Worm (Caenorhabditis elegans) whole organism, L4 larva: ENCODE results near the gene cht-4.

ENCODE experiments used
- D1046.2 ChIP-seq: fragments of 200-800 bp; sonication (Bioruptor generic); IDR thresholded peaks from 2 replicates; pipeline ENCODE4 v1.3.6; 2022; ENCODE audit warnings: missing genetic modification characterization, missing compliant biosample characterization
- F44E2.7 ChIP-seq: fragments of 200-800 bp; sonication (Bioruptor generic); IDR thresholded peaks from 2 replicates; pipeline ENCODE4 v2.1.2; 2022; ENCODE audit warnings: missing genetic modification characterization, missing compliant biosample characterization
- F49E8.2 ChIP-seq: sonication (generic microtip); optimal IDR thresholded peaks from 2 replicates; lab custom pipeline; 2016; ENCODE audit warnings: missing compliant biosample characterization, mild to moderate bottlenecking, missing genetic modification characterization, borderline replicate concordance
- Y105C5A.15 ChIP-seq: fragments of 200-800 bp; sonication (Bioruptor generic); IDR thresholded peaks from 2 replicates; pipeline ENCODE4 v1.3.6; 2022; ENCODE audit warnings: missing genetic modification characterization, missing compliant biosample characterization
- Y75B8A.6 ChIP-seq: fragments of 200-800 bp; sonication (Bioruptor generic); IDR thresholded peaks from 2 replicates; pipeline ENCODE4 v1.3.6; 2022; ENCODE audit warnings: missing genetic modification reagents, missing genetic modification characterization, missing compliant biosample characterization
- aha-1 ChIP-seq: fragments of 150-350 bp; peaks from one replicate; lab custom pipeline; 2014; ENCODE audit warnings: missing biosample characterization, missing genetic modification characterization
- arid-1 ChIP-seq: fragments of 200-800 bp; sonication (Bioruptor generic); conservative IDR thresholded peaks from 2 replicates; pipeline ENCODE4 v1.3.6; 2022; ENCODE audit warnings: missing genetic modification reagents, missing genetic modification characterization, missing compliant biosample characterization
- attf-4 ChIP-seq: sonication (generic microtip); optimal IDR thresholded peaks from 3 replicates; lab custom pipeline; 2017; ENCODE audit warnings: missing biosample characterization, missing genetic modification characterization
- ceh-28 ChIP-seq: fragments of 150-350 bp; optimal IDR thresholded peaks from 2 replicates; lab custom pipeline; 2014; ENCODE audit warnings: missing biosample characterization, missing genetic modification reagents, missing genetic modification characterization
- ceh-32 ChIP-seq: sonication (generic microtip); optimal IDR thresholded peaks from 2 replicates; lab custom pipeline; 2016; ENCODE audit warnings: mild to moderate bottlenecking, missing genetic modification characterization, missing compliant biosample characterization; ENCODE audit not compliant: poor library complexity
- ces-1 ChIP-seq: fragments of 150-350 bp; sonication (generic microtip); optimal IDR thresholded peaks from 4 replicates; lab custom pipeline; 2014; ENCODE audit warnings: missing biosample characterization, missing genetic modification reagents, missing genetic modification characterization
- egl-27 ChIP-seq: sonication (generic microtip); optimal IDR thresholded peaks from 3 replicates; lab custom pipeline; 2017; ENCODE audit warnings: missing biosample characterization, missing genetic modification reagents, missing genetic modification characterization
- egl-43 ChIP-seq: fragments of 200-800 bp; sonication (Bioruptor generic); IDR thresholded peaks from 2 replicates; pipeline ENCODE4 v1.3.6; 2022; ENCODE audit warnings: missing genetic modification reagents, missing genetic modification characterization, missing compliant biosample characterization
- fos-1 ChIP-seq: fragments of 150-350 bp; optimal IDR thresholded peaks from 2 replicates; lab custom pipeline; 2014; ENCODE audit warnings: missing biosample characterization, missing genetic modification characterization
- gei-8 ChIP-seq: fragments of 200-800 bp; sonication (Bioruptor generic); optimal IDR thresholded peaks from 2 replicates; lab custom pipeline; 2018; ENCODE audit warnings: mild to moderate bottlenecking, missing genetic modification characterization, missing compliant biosample characterization
- hif-1 ChIP-seq, 2 experiments: sonication (generic microtip); optimal IDR thresholded peaks; 2 replicates each; lab custom pipeline; 2016 to 2017; ENCODE audit warnings: missing compliant biosample characterization in 2 of 2, missing genetic modification characterization in 2 of 2, missing genetic modification reagents in 2 of 2, missing genotype in 2 of 2, mild to moderate bottlenecking in 1 of 2
- hlh-11 ChIP-seq: fragments of 200-800 bp; sonication (Bioruptor generic); optimal IDR thresholded peaks from 2 replicates; lab custom pipeline; 2018; ENCODE audit warnings: mild to moderate bottlenecking, missing genetic modification characterization, missing compliant biosample characterization
- hlh-30 ChIP-seq: sonication (generic microtip); optimal IDR thresholded peaks from 2 replicates; lab custom pipeline; 2017; ENCODE audit warnings: antibody characterized with exemption, mild to moderate bottlenecking, missing genetic modification characterization, missing compliant biosample characterization; ENCODE audit not compliant: insufficient read depth
- lim-7 ChIP-seq: fragments of 200-800 bp; sonication (Bioruptor generic); IDR thresholded peaks from 2 replicates; pipeline ENCODE4 v1.3.6; 2022; ENCODE audit warnings: missing genetic modification characterization, missing compliant biosample characterization
- lin-39 ChIP-seq: fragments of 150-350 bp; optimal IDR thresholded peaks from 2 replicates; lab custom pipeline; 2014; ENCODE audit warnings: missing biosample characterization, missing genetic modification reagents, missing genetic modification characterization
- lsy-2 ChIP-seq, 2 experiments: fragments of 150-350 bp in 1 of 2; sonication (generic microtip) in 1 of 2; optimal IDR thresholded peaks; 2 replicates each; lab custom pipeline; 2014 to 2017; ENCODE audit warnings: missing biosample characterization in 2 of 2, missing genetic modification characterization in 2 of 2
- mdl-1 ChIP-seq, 2 experiments: fragments of 150-350 bp in 1 of 2; sonication (generic microtip) in 1 of 2; optimal IDR thresholded peaks; 2 replicates each; lab custom pipeline; 2014 to 2017; ENCODE audit warnings: missing biosample characterization in 2 of 2, missing genetic modification characterization in 2 of 2
- mdt-29 ChIP-seq: fragments of 200-800 bp; sonication (Bioruptor generic); IDR thresholded peaks from 2 replicates; pipeline ENCODE4 v1.3.6; 2022; ENCODE audit warnings: missing genetic modification reagents, missing genetic modification characterization, missing compliant biosample characterization
- mxl-2 ChIP-seq: fragments of 200-800 bp; sonication (Bioruptor generic); conservative IDR thresholded peaks from 2 replicates; pipeline ENCODE4 v1.3.6; 2022; ENCODE audit warnings: missing genetic modification reagents, missing genetic modification characterization, missing compliant biosample characterization
- mxl-3 ChIP-seq: fragments of 200-800 bp; sonication (Bioruptor generic); optimal IDR thresholded peaks from 2 replicates; lab custom pipeline; 2018; ENCODE audit warnings: mild to moderate bottlenecking, missing genetic modification characterization, missing compliant biosample characterization
- nhr-10 ChIP-seq: fragments of 150-350 bp; optimal IDR thresholded peaks from 2 replicates; lab custom pipeline; 2014; ENCODE audit warnings: missing biosample characterization, missing genetic modification characterization
- nhr-102 ChIP-seq: sonication (generic microtip); optimal IDR thresholded peaks from 2 replicates; lab custom pipeline; 2016; ENCODE audit warnings: mild to moderate bottlenecking, missing genetic modification characterization, moderate library complexity, missing compliant biosample characterization
- nhr-41 ChIP-seq: fragments of 200-800 bp; sonication (Bioruptor generic); IDR thresholded peaks from 2 replicates; pipeline ENCODE4 v1.3.6; 2022; ENCODE audit warnings: missing genetic modification reagents, missing genetic modification characterization, missing compliant biosample characterization
- nhr-42 ChIP-seq: fragments of 200-800 bp; sonication (Bioruptor generic); IDR thresholded peaks from 2 replicates; pipeline ENCODE4 v1.3.6; 2022; ENCODE audit warnings: missing genetic modification characterization, missing compliant biosample characterization
- nhr-77 ChIP-seq: fragments of 150-350 bp; optimal IDR thresholded peaks from 2 replicates; lab custom pipeline; 2014; ENCODE audit warnings: missing biosample characterization, missing genetic modification characterization
- php-3 ChIP-seq: fragments of 200-800 bp; sonication (Bioruptor generic); IDR thresholded peaks from 2 replicates; pipeline ENCODE4 v1.3.6; 2022; ENCODE audit warnings: missing genetic modification reagents, missing genetic modification characterization, missing compliant biosample characterization
- pqm-1 ChIP-seq: sonication (generic microtip); optimal IDR thresholded peaks from 2 replicates; lab custom pipeline; 2017; ENCODE audit warnings: missing biosample characterization, missing genetic modification characterization
- rbr-2 ChIP-seq: sonication (generic microtip); optimal IDR thresholded peaks from 2 replicates; lab custom pipeline; 2016; ENCODE audit warnings: missing genotype, missing genetic modification characterization, missing compliant biosample characterization
- sdz-12 ChIP-seq: fragments of 200-800 bp; sonication (Bioruptor generic); optimal IDR thresholded peaks from 2 replicates; lab custom pipeline; 2018; ENCODE audit warnings: mild to moderate bottlenecking, missing genetic modification characterization, missing compliant biosample characterization
- set-16 ChIP-seq: fragments of 200-800 bp; sonication (Bioruptor generic); IDR thresholded peaks from 2 replicates; pipeline ENCODE4 v1.3.6; 2022; ENCODE audit warnings: missing genetic modification reagents, missing genetic modification characterization, missing compliant biosample characterization
- unc-62 ChIP-seq, 3 experiments: fragments of 150-350 bp in 1 of 3; sonication (generic microtip); optimal IDR thresholded peaks in 2 of 3; peaks in 1 of 3; 1 replicate in 1 of 3; 2 replicates in 2 of 3; lab custom pipeline; 2014 to 2017; ENCODE audit warnings: missing biosample characterization in 3 of 3, missing genetic modification characterization in 3 of 3, missing genetic modification reagents in 3 of 3, missing genotype in 1 of 3
- zag-1 ChIP-seq: fragments of 150-350 bp; optimal IDR thresholded peaks from 2 replicates; lab custom pipeline; 2014; ENCODE audit warnings: missing biosample characterization, missing genetic modification characterization
- zfp-3 ChIP-seq: fragments of 200-800 bp; sonication (Bioruptor generic); conservative IDR thresholded peaks from 2 replicates; pipeline ENCODE4 v1.3.6; 2022; ENCODE audit warnings: missing genetic modification reagents, missing genetic modification characterization, missing compliant biosample characterization
- zip-2 ChIP-seq: fragments of 150-350 bp; optimal IDR thresholded peaks from 2 replicates; lab custom pipeline; 2014; ENCODE audit warnings: missing biosample characterization, missing genetic modification characterization
- ztf-11 ChIP-seq: fragments of 150-350 bp; optimal IDR thresholded peaks from 2 replicates; lab custom pipeline; 2014; ENCODE audit warnings: missing biosample characterization, missing genetic modification characterization

The cht-4 gene

ce11 chrIII:1613933-1614332, 43.3 kb downstream of the cht-4 start, which contains the start of gene Y22D7AL.9:
Y22D7AL.9 (minus strand) TSS chrIII:1614033.
- TF ChIP-seq lin-39 (tag; lab: Kevin White, UChicago) (no peak), D1046.2 (GFP tag; lab: Robert Waterston, UW) (no peak), ztf-11 (no peak), zag-1 (tag; lab: Kevin White, UChicago) (no peak)

- peak; percentile 76 for TF ChIP-seq set-16
- TF ChIP-seq ceh-28 (tag; lab: Kevin White, UChicago): peak; percentile 98
- no peak for TF ChIP-seq php-3 (GFP tag; lab: Robert Waterston, UW)
- peak in 1 of 2 experiments; percentile 10 for TF ChIP-seq unc-62 (GFP tag; optimal IDR thresholded peaks at IDR 0.05 in 1 of 2; lab: Kevin White, UChicago)
- no peak for TF ChIP-seq unc-62 (tag; optimal IDR thresholded peaks at IDR 0.05; lab: Kevin White, UChicago)
Measured at ce11 chrIII:1612974-1613568, 44.2 kb downstream of the cht-4 start.

ce11 chrIII:1610938-1611337, 46.3 kb downstream of the cht-4 start:
- TF ChIP-seq F44E2.7 (GFP tag; lab: Robert Waterston, UW) (no peak), mxl-2 (no peak), zag-1 (tag; lab: Kevin White, UChicago) (no peak), ceh-28 (tag; lab: Kevin White, UChicago) (peak; percentile 54), nhr-41 (GFP tag; lab: Robert Waterston, UW) (no peak), attf-4 (tag; lab: Kevin White, UChicago) (no peak), zfp-3 (GFP tag; lab: Robert Waterston, UW) (no peak)

- TF ChIP-seq ceh-28 (tag; lab: Kevin White, UChicago): peak; percentile 85
- no peak for TF ChIP-seq lim-7 (GFP tag; lab: Robert Waterston, UW)
Measured at ce11 chrIII:1607659-1608058, 49.6 kb downstream of the cht-4 start.

ce11 chrIII:1604514-1604976, 52.7 kb downstream of the cht-4 start, which contains the start of gene Y22D7AL.6:
Y22D7AL.6 (plus strand) TSS chrIII:1604926.
- no peak for TF ChIP-seq nhr-10 (tag; lab: Kevin White, UChicago)
- TF ChIP-seq rbr-2: peak; percentile 50
- peak; percentile 64 for TF ChIP-seq nhr-102 (tag; lab: Kevin White, UChicago)
- no peak for TF ChIP-seq hlh-30 (tag; lab: Kevin White, UChicago)
- TF ChIP-seq Y105C5A.15 (GFP tag; lab: Robert Waterston, UW): peak; percentile 45; the same call in 1 of the 2 replicates
- TF ChIP-seq gei-8: peak; percentile 81
- peak; percentile 84 for TF ChIP-seq arid-1 (GFP tag; lab: Robert Waterston, UW)
- no peak for TF ChIP-seq Y75B8A.6 (GFP tag; lab: Robert Waterston, UW)
- no peak for TF ChIP-seq ceh-32 (tag; lab: Kevin White, UChicago)
- TF ChIP-seq egl-27 (tag; lab: Kevin White, UChicago): no peak
- TF ChIP-seq pqm-1 (tag; lab: Kevin White, UChicago): no peak
- TF ChIP-seq nhr-41 (GFP tag; lab: Robert Waterston, UW): no peak
- peak in 1 of 2 experiments; percentile 36 for TF ChIP-seq lsy-2 (tag; optimal IDR thresholded peaks at IDR 0.05; lab: Kevin White, UChicago)
- no peak for TF ChIP-seq zip-2 (tag; lab: Kevin White, UChicago)
- peak in 1 of 2 experiments; percentile 1 for TF ChIP-seq hif-1 (tag; optimal IDR thresholded peaks at IDR 0.05; lab: Kevin White, UChicago)
- peak; percentile 48; the same call in 1 of the 2 replicates for TF ChIP-seq set-16
- TF ChIP-seq hlh-11 (tag; lab: Kevin White, UChicago): peak; percentile 11
- no peak for TF ChIP-seq fos-1 (tag; lab: Kevin White, UChicago)
- peak; percentile 92 for TF ChIP-seq aha-1 (tag; lab: Kevin White, UChicago)
- TF ChIP-seq egl-43: peak; percentile 95
- TF ChIP-seq nhr-77 (tag; lab: Kevin White, UChicago): no peak
- peak; percentile 83 for TF ChIP-seq mdt-29
- peak; percentile 79; the same call in 1 of the 2 replicates for TF ChIP-seq zfp-3 (GFP tag; lab: Robert Waterston, UW)
- TF ChIP-seq ces-1 (GFP tag; lab: Kevin White, UChicago): no peak
- peak; percentile 9 for TF ChIP-seq mxl-3 (GFP tag; lab: Kevin White, UChicago)
- no peak for TF ChIP-seq sdz-12 (GFP tag; lab: Kevin White, UChicago)
- TF ChIP-seq mdl-1 (tag; optimal IDR thresholded peaks at IDR 0.05; lab: Kevin White, UChicago): no peak
- no peak for TF ChIP-seq attf-4 (tag; lab: Kevin White, UChicago)
- TF ChIP-seq nhr-42: 0 out of 2 replicates have a peak, but pooled peaks have one; percentile 54
- TF ChIP-seq F49E8.2: peak; percentile 37
- 0 out of 2 replicates have a peak, but pooled peaks have one; percentile 85 for TF ChIP-seq F44E2.7 (GFP tag; lab: Robert Waterston, UW)
